Fruit fly (Drosophila melanogaster): ENCODE results near the gene sv.

- TF ChIP-seq usp (GFP tag; optimal IDR thresholded peaks at IDR 0.05), result no peak
- no peak for TF ChIP-seq EcR (GFP tag; optimal IDR thresholded peaks at IDR 0.05)
- TF ChIP-seq psq (optimal IDR thresholded peaks at IDR 0.05), result no peak
These were observed 58.6 kb downstream of the sv start, which contains the start of gene Kif3C for dm6 chr4:1147166-1147565.

Data from whole organism.